Worm (Caenorhabditis elegans): ENCODE data around the gene F58G1.2.

Gene F58G1.2

ce11 chrII:12866079-12866478 lies 52.7 kb downstream of the F58G1.2 start (continued):
- TF ChIP-seq aptf-2 (GFP tag; conservative IDR thresholded peaks at IDR 0.05) = 0 out of 2 replicates have a peak, but pooled peaks have one; percentile 10
- TF ChIP-seq D2030.7 (GFP tag; IDR thresholded peaks at IDR 0.05) = no peak
- TF ChIP-seq tbx-9 (tag; optimal IDR thresholded peaks at IDR 0.05; ENCODE audit: borderline replicate concordance) = no peak
- peak; percentile 36; the same call in 1 of the 2 replicates for TF ChIP-seq attf-6 (GFP tag; IDR thresholded peaks at IDR 0.05)
- no peak for TF ChIP-seq nhr-120 (GFP tag; IDR thresholded peaks at IDR 0.05)
- TF ChIP-seq ekl-4 (GFP tag; IDR thresholded peaks at IDR 0.05) = peak; percentile 18; the same call in 1 of the 2 replicates
- no peak for TF ChIP-seq madf-8 (GFP tag; conservative IDR thresholded peaks at IDR 0.05)
- TF ChIP-seq ztf-28 (GFP tag; IDR thresholded peaks at IDR 0.05) = no peak
- no peak for TF ChIP-seq ceh-40 (GFP tag; IDR thresholded peaks at IDR 0.05)
- no peak for TF ChIP-seq tlf-1 (GFP tag; optimal IDR thresholded peaks at IDR 0.05)
- TF ChIP-seq hlh-12 (tag; optimal IDR thresholded peaks at IDR 0.05) = no peak
- TF ChIP-seq hlh-26 (GFP tag; conservative IDR thresholded peaks at IDR 0.05) = no peak
- no peak for TF ChIP-seq tbp1 (GFP tag; optimal IDR thresholded peaks at IDR 0.05)
- no peak for TF ChIP-seq repo-1 (tag; optimal IDR thresholded peaks at IDR 0.05)
- TF ChIP-seq nhr-179 (tag; optimal IDR thresholded peaks at IDR 0.05) = no peak
- TF ChIP-seq Y56A3A.18 (GFP tag; IDR thresholded peaks at IDR 0.05) = no peak
- TF ChIP-seq nhr-90 (tag; optimal IDR thresholded peaks at IDR 0.05) = no peak
- TF ChIP-seq F57C9.4 (tag; optimal IDR thresholded peaks at IDR 0.05) = no peak
- 0 out of 2 replicates have a peak, but pooled peaks have one; percentile 15 for TF ChIP-seq nfyb-1 (GFP tag; IDR thresholded peaks at IDR 0.05)
- TF ChIP-seq madf-6 (GFP tag; IDR thresholded peaks at IDR 0.05) = no peak

- TF ChIP-seq cebp-1 (GFP tag; IDR thresholded peaks at IDR 0.05) (no peak), cebp-1 (tag; optimal IDR thresholded peaks at IDR 0.05) (no peak), B0336.3 (GFP tag; IDR thresholded peaks at IDR 0.05) (no peak), let-526 (GFP tag; IDR thresholded peaks at IDR 0.05) (no peak), pha-4 (tag; optimal IDR thresholded peaks at IDR 0.05) (no peak), K12H6.12 (tag; optimal IDR thresholded peaks at IDR 0.05) (no peak), nhr-80 (tag; optimal IDR thresholded peaks at IDR 0.05) (no peak), hlh-26 (GFP tag; conservative IDR thresholded peaks at IDR 0.05) (no peak), fkh-3 (tag; optimal IDR thresholded peaks at IDR 0.05) (no peak), lsl-1 (GFP tag; optimal IDR thresholded peaks at IDR 0.05) (no peak), rec-8 (tag; optimal IDR thresholded peaks at IDR 0.05) (no peak), ceh-79 (tag; optimal IDR thresholded peaks at IDR 0.05) (no peak), athp-1 (tag; optimal IDR thresholded peaks at IDR 0.05) (no peak), ztf-6 (GFP tag; IDR thresholded peaks at IDR 0.05) (no peak), Y53F4B.3 (GFP tag; IDR thresholded peaks at IDR 0.05) (no peak), egrh-3 (GFP tag; IDR thresholded peaks at IDR 0.05) (no peak), madf-3 (GFP tag; IDR thresholded peaks at IDR 0.05) (no peak)
Measured at ce11 chrII:12865604-12866003, 53.2 kb downstream of the F58G1.2 start, which contains the start of gene snf-5. Gene snf-5, minus strand, starts transcription at chrII:12865785.

All from whole organism, young adult.